Worm (Caenorhabditis elegans): ENCODE results near the gene zip-5.

zip-5 gene

ce11 chrV:13286525-13286924 lies 22.2 kb downstream of the zip-5 start:
- no peak for TF ChIP-seq nhr-25 (tag; optimal IDR thresholded peaks at IDR 0.05)
- TF ChIP-seq crh-2 (tag; optimal IDR thresholded peaks at IDR 0.05), result no peak
- no peak for TF ChIP-seq elt-3 (tag; optimal IDR thresholded peaks at IDR 0.05)
- no peak for TF ChIP-seq egl-27 (tag; optimal IDR thresholded peaks at IDR 0.05)
- no peak for TF ChIP-seq ceh-16 (tag; optimal IDR thresholded peaks at IDR 0.05)
- no peak for TF ChIP-seq blmp-1 (tag; optimal IDR thresholded peaks at IDR 0.05; ENCODE audit: insufficient read depth)
- no peak for TF ChIP-seq fos-1 (tag; optimal IDR thresholded peaks at IDR 0.05)
- no peak for TF ChIP-seq unc-39 (tag; optimal IDR thresholded peaks at IDR 0.05)
- TF ChIP-seq elt-1 (tag; optimal IDR thresholded peaks at IDR 0.05), result no peak
- TF ChIP-seq lin-11 (tag; optimal IDR thresholded peaks at IDR 0.05), result no peak
- no peak for TF ChIP-seq zag-1 (tag; optimal IDR thresholded peaks at IDR 0.05)
- TF ChIP-seq nhr-6 (tag; optimal IDR thresholded peaks at IDR 0.05), result no peak
- TF ChIP-seq ztf-11 (tag; optimal IDR thresholded peaks at IDR 0.05), result no peak
- no peak for TF ChIP-seq gmeb-1 (tag; optimal IDR thresholded peaks at IDR 0.05)
- no peak for TF ChIP-seq skn-1 (tag; optimal IDR thresholded peaks at IDR 0.05)
- TF ChIP-seq alr-1 (tag; optimal IDR thresholded peaks at IDR 0.05), result no peak

- TF ChIP-seq egl-27 (tag; optimal IDR thresholded peaks at IDR 0.05) (no peak), mab-5 (tag; optimal IDR thresholded peaks at IDR 0.05) (peak; percentile 6), nhr-77 (tag; optimal IDR thresholded peaks at IDR 0.05) (no peak), C34F6.9 (tag; optimal IDR thresholded peaks at IDR 0.05) (peak; percentile 8), aly-2 (tag; optimal IDR thresholded peaks at IDR 0.05) (no peak), lsy-2 (tag; optimal IDR thresholded peaks at IDR 0.05) (peak in 1 of 2 experiments; percentile 17), dmd-4 (tag; optimal IDR thresholded peaks at IDR 0.05) (no peak), elt-3 (tag; optimal IDR thresholded peaks at IDR 0.05) (no peak), ztf-11 (tag; optimal IDR thresholded peaks at IDR 0.05) (no peak), nhr-12 (tag; optimal IDR thresholded peaks at IDR 0.05) (no peak), nhr-11 (tag; optimal IDR thresholded peaks at IDR 0.05) (no peak), unc-39 (tag; optimal IDR thresholded peaks at IDR 0.05) (no peak), nhr-10 (tag; optimal IDR thresholded peaks at IDR 0.05) (no peak), lin-11 (tag; optimal IDR thresholded peaks at IDR 0.05) (no peak), elt-1 (tag; optimal IDR thresholded peaks at IDR 0.05) (no peak), alr-1 (tag; optimal IDR thresholded peaks at IDR 0.05) (no peak), snpc-4 (tag; optimal IDR thresholded peaks at IDR 0.05) (no peak), blmp-1 (tag; optimal IDR thresholded peaks at IDR 0.05; ENCODE audit: insufficient read depth) (no peak), unc-62 (GFP tag; optimal IDR thresholded peaks at IDR 0.05) (no peak), Y55F3AM.14 (GFP tag; optimal IDR thresholded peaks at IDR 0.05) (no peak), F13H6.1 (tag; optimal IDR thresholded peaks at IDR 0.05) (peak; percentile 37), nhr-6 (tag; optimal IDR thresholded peaks at IDR 0.05) (no peak), nhr-25 (tag; optimal IDR thresholded peaks at IDR 0.05) (no peak), R02D3.7 (tag; optimal IDR thresholded peaks at IDR 0.05) (no peak), nhr-23 (tag; optimal IDR thresholded peaks at IDR 0.05) (no peak), sma-9 (GFP tag; optimal IDR thresholded peaks at IDR 0.05) (no peak), sma-9 (tag; optimal IDR thresholded peaks at IDR 0.05) (no peak), ztf-1 (GFP tag; conservative IDR thresholded peaks at IDR 0.05) (no peak), lin-13 (GFP tag; optimal IDR thresholded peaks at IDR 0.05) (no peak), nhr-237 (tag; optimal IDR thresholded peaks at IDR 0.05) (no peak), nhr-129 (tag; optimal IDR thresholded peaks at IDR 0.05) (peak; percentile 1)
Observed at ce11 chrV:13288881-13289280, 24.5 kb downstream of the zip-5 start.

ce11 chrV:13294507-13294906 lies 30.2 kb downstream of the zip-5 start:
- TF ChIP-seq fos-1 (tag; optimal IDR thresholded peaks at IDR 0.05), result no peak
- no peak for TF ChIP-seq nhr-12 (tag; optimal IDR thresholded peaks at IDR 0.05)
- no peak for TF ChIP-seq nhr-129 (tag; optimal IDR thresholded peaks at IDR 0.05)

ce11 chrV:13295859-13296258 lies 31.5 kb downstream of the zip-5 start, which contains the start of gene uig-1:
TSS of gene uig-1 (minus strand) at chrV:13295978.
- peak in 1 of 2 experiments; percentile 16 for TF ChIP-seq lsy-2 (tag; optimal IDR thresholded peaks at IDR 0.05)
- no peak for TF ChIP-seq egl-27 (tag; optimal IDR thresholded peaks at IDR 0.05)
- TF ChIP-seq alr-1 (tag; optimal IDR thresholded peaks at IDR 0.05), result no peak
- TF ChIP-seq lin-39 (tag; optimal IDR thresholded peaks at IDR 0.05), result no peak
- TF ChIP-seq C34F6.9 (tag; optimal IDR thresholded peaks at IDR 0.05), result peak; percentile 16
- TF ChIP-seq sma-9 (GFP tag; optimal IDR thresholded peaks at IDR 0.05), result peak; percentile 14
- no peak for TF ChIP-seq sma-9 (tag; optimal IDR thresholded peaks at IDR 0.05)
- peak; percentile 22 for TF ChIP-seq F13H6.1 (tag; optimal IDR thresholded peaks at IDR 0.05)
- TF ChIP-seq nhr-129 (tag; optimal IDR thresholded peaks at IDR 0.05), result peak; percentile 24

All from whole organism, L2 larva.